Worm (Caenorhabditis elegans): ENCODE results near the gene C08F8.9.

The C08F8.9 gene

ce11 chrIV:11164831-11165230 lies 13.6 kb downstream of the C08F8.9 start, which contains the start of gene C08F8.6:
Gene C08F8.6 (minus strand): TSS chrIV:11164931.
- TF ChIP-seq pax-1 (tag; optimal IDR thresholded peaks at IDR 0.05) (no peak), ceh-2 (tag; optimal IDR thresholded peaks at IDR 0.05) (no peak), hlh-6 (tag; optimal IDR thresholded peaks at IDR 0.05) (no peak), ceh-6 (GFP tag; optimal IDR thresholded peaks at IDR 0.05) (no peak), ceh-48 (tag; optimal IDR thresholded peaks at IDR 0.05) (no peak), dmd-4 (tag; optimal IDR thresholded peaks at IDR 0.05; ENCODE audit: borderline replicate concordance) (no peak), elt-2 (tag; optimal IDR thresholded peaks at IDR 0.05) (no peak), lin-11 (tag; optimal IDR thresholded peaks at IDR 0.05) (no peak), pha-2 (tag; optimal IDR thresholded peaks at IDR 0.05) (no peak), unc-42 (tag; optimal IDR thresholded peaks at IDR 0.05) (no peak), hlh-8 (tag; optimal IDR thresholded peaks at IDR 0.05) (no peak), ceh-22 (tag; optimal IDR thresholded peaks at IDR 0.05) (no peak), hlh-13 (GFP tag; optimal IDR thresholded peaks at IDR 0.05) (no peak), sox-4 (tag; optimal IDR thresholded peaks at IDR 0.05) (no peak)

- TF ChIP-seq ceh-19 (GFP tag; optimal IDR thresholded peaks at IDR 0.05) (no peak), lin-11 (tag; optimal IDR thresholded peaks at IDR 0.05) (no peak), elt-2 (tag; optimal IDR thresholded peaks at IDR 0.05) (no peak), ceh-34 (tag; optimal IDR thresholded peaks at IDR 0.05) (no peak), ceh-14 (tag; optimal IDR thresholded peaks at IDR 0.05) (no peak), eyg-1 (tag; optimal IDR thresholded peaks at IDR 0.05) (no peak), sox-2 (GFP tag; IDR thresholded peaks at IDR 0.05) (no peak), ceh-18 (tag; optimal IDR thresholded peaks at IDR 0.05) (no peak), sdc-2 (tag; optimal IDR thresholded peaks at IDR 0.05) (no peak), tbx-2 (tag; optimal IDR thresholded peaks at IDR 0.05) (no peak), ceh-2 (tag; optimal IDR thresholded peaks at IDR 0.05) (no peak), nhr-232 (tag; optimal IDR thresholded peaks at IDR 0.05) (no peak), ama-1 (optimal IDR thresholded peaks at IDR 0.05) (no peak), pag-3 (tag; optimal IDR thresholded peaks at IDR 0.05; ENCODE audit: borderline replicate concordance) (no peak), fax-1 (tag; optimal IDR thresholded peaks at IDR 0.05) (no peak), nfya-1 (tag; optimal IDR thresholded peaks at IDR 0.05) (no peak), ztf-16 (tag; optimal IDR thresholded peaks at IDR 0.05) (no peak), tbx-7 (tag; optimal IDR thresholded peaks at IDR 0.05) (no peak), ets-4 (tag; optimal IDR thresholded peaks at IDR 0.05) (no peak)
Observed at ce11 chrIV:11162451-11162850, 15.9 kb downstream of the C08F8.9 start, which contains the start of gene fbxb-9. Gene fbxb-9 (minus strand): TSS chrIV:11162551.

- TF ChIP-seq odd-2 (tag; optimal IDR thresholded peaks at IDR 0.05), result no peak
- no peak for TF ChIP-seq hlh-30 (tag; optimal IDR thresholded peaks at IDR 0.05; ENCODE audit: insufficient read depth)
- no peak for TF ChIP-seq unc-42 (tag; optimal IDR thresholded peaks at IDR 0.05)
- no peak for TF ChIP-seq ceh-48 (tag; optimal IDR thresholded peaks at IDR 0.05)
- TF ChIP-seq ceh-45 (GFP tag; IDR thresholded peaks at IDR 0.05), result no peak
- no peak for TF ChIP-seq sox-4 (tag; optimal IDR thresholded peaks at IDR 0.05)
- no peak for TF ChIP-seq pax-1 (tag; optimal IDR thresholded peaks at IDR 0.05)
- TF ChIP-seq elt-4 (tag; optimal IDR thresholded peaks at IDR 0.05), result no peak
- TF ChIP-seq hlh-13 (GFP tag; optimal IDR thresholded peaks at IDR 0.05), result no peak
- TF ChIP-seq pqm-1 (tag; optimal IDR thresholded peaks at IDR 0.05), result no peak
- no peak for TF ChIP-seq ets-4 (tag; optimal IDR thresholded peaks at IDR 0.05)
- TF ChIP-seq lim-6 (tag; optimal IDR thresholded peaks at IDR 0.05), result no peak
- TF ChIP-seq sox-2 (GFP tag; IDR thresholded peaks at IDR 0.05), result no peak
- no peak for TF ChIP-seq ztf-16 (tag; optimal IDR thresholded peaks at IDR 0.05)
- no peak for TF ChIP-seq pros-1 (tag; optimal IDR thresholded peaks at IDR 0.05)
Observed at ce11 chrIV:11160707-11161106, 17.7 kb downstream of the C08F8.9 start, which contains the start of gene C08F8.15. Gene C08F8.15 (minus strand): TSS chrIV:11160807.

- TF ChIP-seq lin-11 (tag; optimal IDR thresholded peaks at IDR 0.05), result no peak
- no peak for TF ChIP-seq pat-9 (tag; optimal IDR thresholded peaks at IDR 0.05)
- TF ChIP-seq hlh-6 (tag; optimal IDR thresholded peaks at IDR 0.05), result no peak
- no peak for TF ChIP-seq sox-4 (tag; optimal IDR thresholded peaks at IDR 0.05)
- no peak for TF ChIP-seq ceh-45 (GFP tag; IDR thresholded peaks at IDR 0.05)
- TF ChIP-seq ztf-16 (tag; optimal IDR thresholded peaks at IDR 0.05), result no peak
- no peak for TF ChIP-seq ceh-48 (tag; optimal IDR thresholded peaks at IDR 0.05)
- TF ChIP-seq nhr-232 (tag; optimal IDR thresholded peaks at IDR 0.05), result no peak
- no peak for TF ChIP-seq nfya-1 (tag; optimal IDR thresholded peaks at IDR 0.05)
- TF ChIP-seq T23F11.4 (GFP tag; optimal IDR thresholded peaks at IDR 0.05), result no peak
- TF ChIP-seq syd-9 (tag; optimal IDR thresholded peaks at IDR 0.05), result no peak
- TF ChIP-seq ceh-2 (tag; optimal IDR thresholded peaks at IDR 0.05), result no peak
Observed at ce11 chrIV:11159886-11160285, 18.5 kb downstream of the C08F8.9 start, which contains the start of gene mboa-4. Gene mboa-4 (minus strand): TSS chrIV:11159986.

Measured in whole organism, late embryonic.